Worm (Caenorhabditis elegans): ENCODE data around the gene klf-2.

The klf-2 gene

DNA sequence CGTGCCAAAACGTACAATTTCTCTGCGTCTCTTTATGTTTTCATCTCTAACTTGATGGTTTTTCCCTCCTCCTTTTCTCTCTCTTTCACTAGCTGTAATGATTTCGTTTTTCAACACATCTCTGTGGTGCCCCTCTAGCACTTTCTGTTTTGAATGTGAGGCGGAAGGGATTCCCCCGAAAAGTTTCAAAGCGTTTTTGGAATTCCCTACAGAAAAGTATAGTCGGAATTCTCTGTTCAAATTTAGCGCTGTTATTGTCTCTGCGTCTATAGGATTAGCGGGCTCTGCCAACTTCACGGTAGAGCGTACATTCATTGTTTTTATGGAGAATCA, 27.5 kb downstream of the klf-2 start (continued):
- TF ChIP-seq lir-3 (tag; optimal IDR thresholded peaks at IDR 0.05; ENCODE audit: poor library complexity): peak; percentile 51
- peak; percentile 59 for TF ChIP-seq lin-13 (GFP tag; optimal IDR thresholded peaks at IDR 0.05)
- no peak for TF ChIP-seq elt-3 (tag; optimal IDR thresholded peaks at IDR 0.05)
- peak; percentile 46 for TF ChIP-seq dsc-1 (tag; optimal IDR thresholded peaks at IDR 0.05)
- TF ChIP-seq grh-1 (GFP tag; IDR thresholded peaks at IDR 0.05): no peak
- no peak for TF ChIP-seq Y116A8C.19 (tag; optimal IDR thresholded peaks at IDR 0.05; ENCODE audit: borderline replicate concordance)
- no peak for TF ChIP-seq sptf-1 (tag; optimal IDR thresholded peaks at IDR 0.05)
- no peak for TF ChIP-seq nhr-76 (tag; optimal IDR thresholded peaks at IDR 0.05)
- TF ChIP-seq nhr-71 (tag; optimal IDR thresholded peaks at IDR 0.05): peak; percentile 84
- TF ChIP-seq lin-39 (tag; optimal IDR thresholded peaks at IDR 0.05): no peak
- no peak for TF ChIP-seq hlh-17 (GFP tag; optimal IDR thresholded peaks at IDR 0.05; ENCODE audit: borderline replicate concordance)
- no peak for TF ChIP-seq aly-2 (tag; optimal IDR thresholded peaks at IDR 0.05)
- TF ChIP-seq nhr-47 (tag; optimal IDR thresholded peaks at IDR 0.05): peak; percentile 45
- TF ChIP-seq ceh-90 (tag; optimal IDR thresholded peaks at IDR 0.05): no peak
- TF ChIP-seq pag-3 (tag; optimal IDR thresholded peaks at IDR 0.05; ENCODE audit: borderline replicate concordance, insufficient read depth): peak; percentile 9
- no peak for TF ChIP-seq aha-1 (tag; optimal IDR thresholded peaks at IDR 0.05)
- peak; percentile 24 for TF ChIP-seq mep-1 (tag; optimal IDR thresholded peaks at IDR 0.05)
- TF ChIP-seq vab-15 (tag; optimal IDR thresholded peaks at IDR 0.05): no peak
- no peak for TF ChIP-seq nhr-90 (tag; optimal IDR thresholded peaks at IDR 0.05; ENCODE audit: poor library complexity)
- TF ChIP-seq lin-15B (tag; optimal IDR thresholded peaks at IDR 0.05): no peak
- peak; percentile 27 to 89 for TF ChIP-seq mdl-1 (tag; optimal IDR thresholded peaks at IDR 0.05)
- no peak for TF ChIP-seq fkh-4 (tag; optimal IDR thresholded peaks at IDR 0.05; ENCODE audit: borderline replicate concordance)
- TF ChIP-seq sup-37 (GFP tag; optimal IDR thresholded peaks at IDR 0.05): no peak
- no peak for TF ChIP-seq unc-30 (tag; optimal IDR thresholded peaks at IDR 0.05)
- TF ChIP-seq elt-2 (tag; optimal IDR thresholded peaks at IDR 0.05): no peak
- TF ChIP-seq nhr-28 (tag; optimal IDR thresholded peaks at IDR 0.05): no peak
- no peak for TF ChIP-seq F16B12.6 (tag; optimal IDR thresholded peaks at IDR 0.05)
- no peak for TF ChIP-seq ets-5 (GFP tag; IDR thresholded peaks at IDR 0.05)
- peak in 1 of 3 experiments; percentile 24 for TF ChIP-seq ceh-82 (tag; optimal IDR thresholded peaks at IDR 0.05)
- peak; percentile 56 for TF ChIP-seq nhr-19 (GFP tag; conservative IDR thresholded peaks at IDR 0.05)
- no peak for TF ChIP-seq efl-3 (GFP tag; optimal IDR thresholded peaks at IDR 0.05)
- peak; percentile 61 to 76 for TF ChIP-seq lin-35 (GFP tag; optimal IDR thresholded peaks at IDR 0.05)
- no peak for TF ChIP-seq pqm-1 (tag; optimal IDR thresholded peaks at IDR 0.05)

DNA sequence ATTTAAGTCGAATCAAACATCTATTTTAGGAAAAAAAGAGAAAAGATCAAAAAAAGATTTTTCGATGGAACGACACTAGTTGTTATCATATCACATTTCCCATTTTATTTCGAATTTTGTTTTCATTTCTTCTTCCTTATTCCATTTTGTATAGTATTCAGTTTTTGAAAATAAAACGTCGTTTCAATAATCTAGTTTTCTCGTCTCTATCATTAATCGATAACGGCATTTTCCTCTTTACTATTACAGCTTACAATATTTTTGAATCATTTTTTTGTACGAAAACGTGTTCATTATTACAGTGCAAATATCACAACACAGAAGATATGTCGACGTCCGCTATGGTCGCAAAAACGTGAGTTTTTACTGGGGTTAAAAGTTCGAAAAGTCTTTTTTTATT, 28.1 kb downstream of the klf-2 start, which contains the start of gene Y44A6C.1:
Gene Y44A6C.1 (plus strand): TSS at position 301 of the 400 bp plus-strand sequence.
- peak; percentile 22 for TF ChIP-seq nhr-71 (tag; optimal IDR thresholded peaks at IDR 0.05)
- TF ChIP-seq pqm-1 (tag; optimal IDR thresholded peaks at IDR 0.05): no peak
- no peak for TF ChIP-seq fos-1 (tag; optimal IDR thresholded peaks at IDR 0.05)
- no peak for TF ChIP-seq fkh-10 (GFP tag; optimal IDR thresholded peaks at IDR 0.05)
- TF ChIP-seq C16A3.4 (tag; optimal IDR thresholded peaks at IDR 0.05): no peak

DNA sequence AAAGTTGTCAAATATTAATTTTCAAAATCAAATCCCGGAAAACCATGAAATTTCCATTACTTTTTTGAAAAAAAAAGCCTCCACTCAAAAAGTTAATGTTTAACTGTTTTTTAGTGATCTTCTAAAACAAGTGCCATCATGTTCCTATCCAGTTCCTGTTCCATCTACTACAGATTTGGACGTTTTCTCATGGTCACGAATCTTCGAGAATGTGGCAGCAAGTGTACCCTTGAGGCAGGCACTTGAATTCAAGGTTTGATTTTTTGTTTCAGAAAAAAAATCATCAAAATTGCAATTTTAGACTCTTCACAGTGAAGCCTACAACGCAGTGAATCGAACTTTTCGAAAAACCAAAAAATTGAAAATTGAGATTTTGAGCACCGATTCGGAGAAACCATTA, 29.0 kb downstream of the klf-2 start:
- peak; percentile 11 for TF ChIP-seq ama-1 (optimal IDR thresholded peaks at IDR 0.05)
- TF ChIP-seq C34B4.2 (tag; optimal IDR thresholded peaks at IDR 0.05): no peak
- no peak for TF ChIP-seq nhr-84 (tag; optimal IDR thresholded peaks at IDR 0.05)
- TF ChIP-seq aly-2 (tag; optimal IDR thresholded peaks at IDR 0.05): no peak

DNA sequence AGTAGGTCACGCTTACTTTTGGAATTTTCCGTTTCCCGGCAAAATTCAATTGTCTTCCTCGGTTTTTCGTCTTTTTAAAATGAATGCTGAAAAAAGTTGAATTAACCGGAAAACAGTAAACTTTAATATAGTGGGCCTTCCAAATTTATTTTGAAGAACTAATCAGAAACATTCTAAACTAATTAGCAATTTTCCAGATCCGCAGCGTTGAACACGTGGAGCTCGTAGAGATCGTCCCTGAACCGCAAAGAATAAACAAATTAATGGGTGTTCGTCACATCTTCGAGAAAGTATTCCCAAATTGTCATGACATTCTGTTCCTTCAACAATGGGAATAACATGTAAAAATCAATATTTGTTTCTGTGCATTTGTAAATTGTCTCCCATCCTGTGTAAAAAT, 30.8 kb downstream of the klf-2 start:
- TF ChIP-seq efl-1 (optimal IDR thresholded peaks at IDR 0.05): no peak
- peak in 1 of 2 experiments; percentile 70 for TF ChIP-seq efl-1 (GFP tag; optimal IDR thresholded peaks at IDR 0.05 in 1 of 2)
- TF ChIP-seq dsc-1 (tag; optimal IDR thresholded peaks at IDR 0.05): peak; percentile 1
- no peak for TF ChIP-seq zag-1 (tag; optimal IDR thresholded peaks at IDR 0.05)
